Worm (Caenorhabditis elegans) whole organism, L3 larva: ENCODE measurements around the gene M6.4.
A peak's percentile ranks its signal among the peaks of the same experiment; 100 is the strongest.

Source experiments
- ZK546.5 ChIP-seq: sonication (generic microtip); optimal IDR thresholded peaks from 2 replicates; lab custom pipeline; 2017; ENCODE audit warnings: missing biosample characterization, missing genetic modification characterization
- ceh-16 ChIP-seq: sonication (generic microtip); optimal IDR thresholded peaks from 2 replicates; lab custom pipeline; 2017; ENCODE audit warnings: missing biosample characterization, missing genetic modification characterization
- ceh-28 ChIP-seq: fragments of 150-350 bp; optimal IDR thresholded peaks from 2 replicates; lab custom pipeline; 2014; ENCODE audit warnings: missing biosample characterization, missing genetic modification reagents, missing genetic modification characterization
- ceh-82 ChIP-seq: fragments of 150-350 bp; optimal IDR thresholded peaks from 2 replicates; lab custom pipeline; 2014; ENCODE audit warnings: missing biosample characterization, missing genetic modification characterization
- daf-12 ChIP-seq: fragments of 150-350 bp; optimal IDR thresholded peaks from 2 replicates; lab custom pipeline; 2014; ENCODE audit warnings: missing biosample characterization, missing genetic modification reagents, missing genetic modification characterization
- egl-5 ChIP-seq: fragments of 150-350 bp; optimal IDR thresholded peaks from 2 replicates; lab custom pipeline; 2017; ENCODE audit warnings: missing biosample characterization, missing genetic modification reagents, missing genetic modification characterization, inconsistent platforms
- elt-1 ChIP-seq: fragments of 150-350 bp; optimal IDR thresholded peaks from 2 replicates; lab custom pipeline; 2014; ENCODE audit warnings: missing biosample characterization, missing genetic modification characterization
- elt-3 ChIP-seq, 3 experiments: fragments of 150-350 bp in 1 of 3; sonication (generic microtip) in 2 of 3; optimal IDR thresholded peaks; 2 replicates in 2 of 3; 4 replicates in 1 of 3; lab custom pipeline; 2014 to 2017; ENCODE audit warnings: missing biosample characterization in 3 of 3, missing genetic modification characterization in 3 of 3
- fkh-10 ChIP-seq: sonication (generic microtip); optimal IDR thresholded peaks from 2 replicates; lab custom pipeline; 2017; ENCODE audit warnings: missing biosample characterization, missing genetic modification reagents, missing genetic modification characterization
- fkh-2 ChIP-seq: fragments of 150-350 bp; optimal IDR thresholded peaks from 2 replicates; lab custom pipeline; 2014; ENCODE audit warnings: missing biosample characterization, missing genetic modification reagents, missing genetic modification characterization
- hmg-11 ChIP-seq: sonication (generic microtip); optimal IDR thresholded peaks from 2 replicates; lab custom pipeline; 2016; ENCODE audit warnings: missing genetic modification characterization, missing compliant biosample characterization
- jun-1 ChIP-seq: fragments of 150-350 bp; optimal IDR thresholded peaks from 2 replicates; lab custom pipeline; 2014; ENCODE audit warnings: missing biosample characterization, missing genetic modification reagents, missing genetic modification characterization
- lin-15B ChIP-seq: fragments of 150-350 bp; optimal IDR thresholded peaks from 2 replicates; lab custom pipeline; 2014; ENCODE audit warnings: missing biosample characterization, missing genetic modification characterization
- lin-39 ChIP-seq: fragments of 150-350 bp; optimal IDR thresholded peaks from 2 replicates; lab custom pipeline; 2018; ENCODE audit warnings: missing biosample characterization, missing genetic modification reagents, missing genetic modification characterization
- lsy-12 ChIP-seq: sonication (generic microtip); optimal IDR thresholded peaks from 2 replicates; lab custom pipeline; 2016; ENCODE audit warnings: mild to moderate bottlenecking, missing genetic modification characterization, missing compliant biosample characterization
- mdl-1 ChIP-seq: fragments of 150-350 bp; optimal IDR thresholded peaks from 2 replicates; lab custom pipeline; 2014; ENCODE audit warnings: missing biosample characterization, missing genetic modification characterization
- mml-1 ChIP-seq: fragments of 150-350 bp; sonication (generic microtip); optimal IDR thresholded peaks from 3 replicates; lab custom pipeline; 2014; ENCODE audit warnings: missing biosample characterization, missing genetic modification characterization
- nhr-12 ChIP-seq: fragments of 150-350 bp; optimal IDR thresholded peaks from 2 replicates; lab custom pipeline; 2014; ENCODE audit warnings: missing biosample characterization, missing genetic modification characterization
- nhr-23 ChIP-seq: fragments of 150-350 bp; optimal IDR thresholded peaks from 2 replicates; lab custom pipeline; 2014; ENCODE audit warnings: missing biosample characterization, missing genetic modification reagents, missing genetic modification characterization
- nhr-25 ChIP-seq: sonication (generic microtip); optimal IDR thresholded peaks from 2 replicates; lab custom pipeline; 2017; ENCODE audit warnings: missing biosample characterization, missing genetic modification characterization
- nhr-28 ChIP-seq: fragments of 150-350 bp; optimal IDR thresholded peaks from 2 replicates; lab custom pipeline; 2014; ENCODE audit warnings: missing biosample characterization, missing genetic modification characterization
- nhr-43 ChIP-seq: sonication (generic microtip); optimal IDR thresholded peaks from 2 replicates; lab custom pipeline; 2016; ENCODE audit warnings: mild to moderate bottlenecking, missing genetic modification characterization, missing compliant biosample characterization; ENCODE audit not compliant: poor library complexity, severe bottlenecking
- nhr-67 ChIP-seq: fragments of 150-350 bp; optimal IDR thresholded peaks from 2 replicates; lab custom pipeline; 2014; ENCODE audit warnings: missing biosample characterization, missing genetic modification characterization
- nhr-77 ChIP-seq: fragments of 150-350 bp; optimal IDR thresholded peaks from 2 replicates; lab custom pipeline; 2014; ENCODE audit warnings: missing biosample characterization, missing genetic modification characterization
- pha-4 ChIP-seq: fragments of 150-350 bp; optimal IDR thresholded peaks from 2 replicates; lab custom pipeline; 2014; ENCODE audit warnings: missing biosample characterization, missing genetic modification reagents, missing genetic modification characterization
- sea-2 ChIP-seq: fragments of 150-350 bp; sonication (generic microtip); optimal IDR thresholded peaks from 4 replicates; lab custom pipeline; 2014; ENCODE audit warnings: missing biosample characterization, missing genetic modification reagents, missing genetic modification characterization
- snpc-4 ChIP-seq: fragments of 150-350 bp; optimal IDR thresholded peaks from 2 replicates; lab custom pipeline; 2014; ENCODE audit warnings: missing biosample characterization, missing genetic modification characterization
- tbx-2 ChIP-seq: sonication (generic microtip); optimal IDR thresholded peaks from 2 replicates; lab custom pipeline; 2016; ENCODE audit warnings: mild to moderate bottlenecking, missing genetic modification characterization, missing compliant biosample characterization
- unc-62 ChIP-seq: fragments of 150-350 bp; sonication (generic microtip); optimal IDR thresholded peaks from 4 replicates; lab custom pipeline; 2014; ENCODE audit warnings: missing biosample characterization, missing genetic modification reagents, missing genetic modification characterization
- zag-1 ChIP-seq: fragments of 150-350 bp; optimal IDR thresholded peaks from 2 replicates; lab custom pipeline; 2014; ENCODE audit warnings: missing biosample characterization, missing genetic modification characterization
- ztf-11 ChIP-seq: fragments of 150-350 bp; optimal IDR thresholded peaks from 2 replicates; lab custom pipeline; 2014; ENCODE audit warnings: missing biosample characterization, missing genetic modification characterization
- ztf-4 ChIP-seq: fragments of 150-350 bp; optimal IDR thresholded peaks from 2 replicates; lab custom pipeline; 2014; ENCODE audit warnings: missing biosample characterization, missing genetic modification characterization

The M6.4 gene

DNA sequence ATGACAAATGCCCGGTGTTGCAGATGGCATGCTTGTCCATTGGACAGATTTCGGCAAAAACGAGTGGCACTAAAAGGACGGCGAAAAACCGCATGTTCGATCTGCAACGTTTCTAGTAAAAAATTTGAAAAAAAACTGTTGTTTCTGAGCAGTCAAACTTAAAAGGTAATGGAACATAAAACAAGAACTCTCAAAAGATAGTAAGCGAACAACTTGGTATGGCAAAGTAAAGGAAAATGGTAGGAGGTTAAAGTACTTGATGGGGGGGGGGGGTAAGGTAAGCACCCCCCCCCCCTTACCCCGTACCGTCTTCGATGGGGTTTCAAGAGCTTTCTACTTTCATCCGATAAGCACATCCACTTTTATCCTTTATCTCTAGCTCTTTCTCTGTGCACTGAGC, 20.6 kb upstream of the M6.4 start, which contains the start of gene F13C5.5:
Gene F13C5.5 (minus strand): TSS at position 101 of the 400 bp plus-strand sequence.
- no peak for TF ChIP-seq nhr-67 (tag; lab: Kevin White, UChicago)
- TF ChIP-seq lin-15B (tag; lab: Kevin White, UChicago): no peak
- TF ChIP-seq ztf-11 (tag; lab: Kevin White, UChicago): no peak
- peak; percentile 24 for TF ChIP-seq pha-4
- no peak for TF ChIP-seq mdl-1 (tag; lab: Kevin White, UChicago)
- TF ChIP-seq, all 47 proteins: peak for 1

DNA sequence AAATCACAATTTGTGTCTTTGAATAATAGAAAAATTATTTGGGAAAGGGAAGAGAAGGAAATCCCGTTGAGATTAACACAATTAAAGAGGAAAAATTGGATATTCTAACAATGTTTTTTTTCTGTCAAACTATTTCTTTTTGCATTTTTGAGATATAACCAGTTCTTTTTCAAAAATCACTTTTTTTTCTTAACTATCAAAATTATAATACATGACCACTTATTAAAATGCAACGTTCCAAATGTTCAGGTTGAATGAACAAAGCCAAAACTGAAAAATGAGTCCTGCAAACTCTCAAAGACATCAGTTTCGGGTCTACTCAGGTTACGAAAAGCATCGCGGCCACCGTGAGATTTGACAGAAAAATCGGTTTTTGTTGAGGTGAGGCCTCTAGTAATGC, 19.4 kb upstream of the M6.4 start:
- no peak for TF ChIP-seq lin-39 (tag; lab: Kevin White, UChicago)
- no peak for TF ChIP-seq elt-3 (tag; optimal IDR thresholded peaks at IDR 0.05; lab: Kevin White, UChicago)
- TF ChIP-seq ceh-28: no peak
- no peak for TF ChIP-seq pha-4
- no peak for TF ChIP-seq ztf-4 (tag; lab: Kevin White, UChicago)
- TF ChIP-seq lsy-12: no peak

DNA sequence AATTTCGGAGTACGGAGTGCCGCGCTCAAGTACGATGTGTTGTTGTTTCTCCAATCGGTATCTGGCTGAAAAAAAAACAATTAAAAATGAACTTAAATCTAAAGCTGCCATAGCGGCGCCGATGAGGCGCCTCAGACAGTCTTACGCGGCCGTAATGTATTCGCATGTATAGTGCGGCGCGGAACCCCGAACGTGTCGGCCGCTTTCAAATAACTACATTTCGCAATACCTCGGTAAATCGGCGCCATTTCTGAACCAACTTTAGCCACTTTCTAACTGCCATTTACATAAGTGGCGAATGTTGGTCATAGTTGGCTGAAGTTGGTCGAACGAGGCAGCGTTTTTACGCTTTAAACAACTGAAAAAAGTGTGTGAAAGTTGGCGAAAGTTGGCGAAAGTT, 16.2 kb upstream of the M6.4 start:
- TF ChIP-seq elt-1 (tag; lab: Kevin White, UChicago) (no peak), nhr-12 (tag; lab: Kevin White, UChicago) (no peak)

DNA sequence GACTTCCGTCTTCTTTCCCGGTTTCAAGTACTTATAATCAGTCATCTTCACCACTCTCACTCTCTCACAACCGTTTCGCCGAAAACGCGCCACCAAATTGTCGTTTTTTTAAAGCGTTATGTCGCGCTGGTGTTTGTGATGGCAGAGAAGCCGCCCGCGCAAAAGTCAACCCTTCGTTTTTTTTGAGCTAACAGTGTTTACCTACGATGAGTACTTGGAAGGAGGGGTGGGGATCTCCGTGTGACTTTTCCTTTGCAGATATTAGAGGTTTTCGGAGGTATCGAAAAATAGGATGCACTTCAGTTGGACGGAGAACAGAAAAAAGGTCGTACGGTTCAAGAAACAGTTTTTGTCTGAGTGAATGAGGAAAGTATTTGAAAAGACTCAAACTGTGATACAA, 11.3 kb upstream of the M6.4 start:
- TF ChIP-seq pha-4 (peak; percentile 69), ceh-16 (no peak), tbx-2 (tag; lab: Kevin White, UChicago) (no peak), lin-15B (tag; lab: Kevin White, UChicago) (no peak)

DNA sequence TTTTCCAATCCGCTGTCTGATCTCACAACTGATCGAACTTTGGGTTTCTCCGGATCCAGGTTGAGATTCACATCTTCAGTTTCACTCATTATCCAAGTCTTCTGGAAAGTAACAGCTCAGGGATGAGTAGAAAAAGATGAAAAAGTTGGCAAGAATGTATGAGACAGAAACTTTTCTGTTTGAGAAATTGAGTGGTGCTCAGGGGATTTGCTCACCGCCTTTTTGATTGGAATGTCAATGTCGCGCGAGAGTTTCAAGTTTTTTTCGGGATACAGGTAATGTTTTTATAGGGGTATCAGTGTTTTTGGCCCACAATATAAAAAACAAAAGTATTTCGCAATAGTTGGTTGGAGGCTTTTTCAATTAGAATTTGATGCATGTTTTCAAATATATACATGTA, 7.8 kb upstream of the M6.4 start, which contains the start of gene unc-96:
Gene unc-96 (minus strand): TSS at position 101 of the 400 bp plus-strand sequence.
- no peak for TF ChIP-seq ztf-4 (tag; lab: Kevin White, UChicago)
- TF ChIP-seq nhr-77 (tag; lab: Kevin White, UChicago): no peak
- TF ChIP-seq hmg-11 (tag; lab: Kevin White, UChicago): no peak
- TF ChIP-seq lsy-12: no peak
- no peak for TF ChIP-seq nhr-25 (tag; lab: Kevin White, UChicago)
- TF ChIP-seq mml-1 (tag; lab: Kevin White, UChicago): no peak
- no peak for TF ChIP-seq snpc-4 (tag; lab: Kevin White, UChicago)
- TF ChIP-seq sea-2: no peak
- no peak for TF ChIP-seq daf-12 (tag; lab: Kevin White, UChicago)
- TF ChIP-seq jun-1: no peak
- no peak for TF ChIP-seq elt-3 (tag; optimal IDR thresholded peaks at IDR 0.05; lab: Kevin White, UChicago)
- no peak for TF ChIP-seq mdl-1 (tag; lab: Kevin White, UChicago)
- TF ChIP-seq nhr-23 (tag; lab: Kevin White, UChicago): no peak
- no peak for TF ChIP-seq ceh-82
- no peak for TF ChIP-seq fkh-2
- no peak for TF ChIP-seq nhr-28 (tag; lab: Kevin White, UChicago)

DNA sequence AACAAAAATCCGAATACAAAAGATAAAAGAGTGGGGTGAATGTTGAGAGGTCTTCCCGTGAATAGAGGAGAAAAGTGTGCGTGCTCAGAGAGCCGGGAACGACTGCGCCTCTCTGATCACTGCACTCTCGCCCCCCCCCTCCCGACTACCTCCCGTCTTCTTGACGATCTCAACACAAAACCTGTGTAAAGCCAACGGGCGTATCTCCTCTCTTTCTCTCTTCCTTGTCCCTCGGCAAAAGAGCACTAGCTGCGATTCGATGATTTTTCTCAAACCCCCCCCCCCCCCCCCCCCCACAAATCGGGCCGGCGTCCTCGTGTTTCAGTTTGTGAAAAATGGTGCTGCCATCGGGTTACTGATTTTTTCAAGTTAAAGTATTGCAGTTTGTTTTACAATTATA, 7.3 kb upstream of the M6.4 start:
- TF ChIP-seq fkh-10 (GFP tag; lab: Kevin White, UChicago): no peak
- TF ChIP-seq nhr-43 (tag; lab: Kevin White, UChicago): no peak
- TF ChIP-seq nhr-28 (tag; lab: Kevin White, UChicago): no peak
- no peak for TF ChIP-seq daf-12 (tag; lab: Kevin White, UChicago)
- no peak for TF ChIP-seq zag-1 (tag; lab: Kevin White, UChicago)
- no peak for TF ChIP-seq ZK546.5
- TF ChIP-seq elt-1 (tag; lab: Kevin White, UChicago): no peak
- TF ChIP-seq mml-1 (tag; lab: Kevin White, UChicago): no peak
- TF ChIP-seq unc-62 (GFP tag; lab: Kevin White, UChicago): no peak
- no peak for TF ChIP-seq mdl-1 (tag; lab: Kevin White, UChicago)
- TF ChIP-seq egl-5 (tag; lab: Kevin White, UChicago): no peak
